Fruit fly (Drosophila melanogaster) Kc167 (cell line): ENCODE data around the gene CG34160.

Experiments
- Myc ChIP-seq: fragments of >200 bp; optimal IDR thresholded peaks from 2 replicates; lab custom pipeline; 2017; ENCODE audit warnings: missing external identifiers
- Sin3A ChIP-seq: fragments of >200 bp; optimal IDR thresholded peaks from 2 replicates; lab custom pipeline; 2018; ENCODE audit warnings: missing external identifiers
- h ChIP-seq: fragments of >200 bp; optimal IDR thresholded peaks from 3 replicates; lab custom pipeline; 2018; ENCODE audit warnings: missing external identifiers
- insv ChIP-seq: fragments of >200 bp; optimal IDR thresholded peaks from 3 replicates; lab custom pipeline; 2018; ENCODE audit warnings: missing external identifiers
- psq ChIP-seq: fragments of >200 bp; optimal IDR thresholded peaks from 2 replicates; lab custom pipeline; 2017; ENCODE audit warnings: missing external identifiers
- ttk ChIP-seq: sonication (Bioruptor generic); optimal IDR thresholded peaks from 2 replicates; lab custom pipeline; 2017; ENCODE audit warnings: missing external identifiers

CG34160 gene

dm6 chr2L:10579453-10579852, at the start of gene CG34160:
TSS of gene CG34160 (plus strand) at chr2L:10579753.
- TF ChIP-seq ttk = no peak
- no peak for TF ChIP-seq psq (lab: Kevin White, UChicago)
- no peak for TF ChIP-seq Sin3A (lab: Kevin White, UChicago)
- no peak for TF ChIP-seq insv (lab: Kevin White, UChicago)
- no peak for TF ChIP-seq Myc
- TF ChIP-seq h = no peak

dm6 chr2L:10530089-10530488, 49.5 kb upstream of the CG34160 start:
- no peak for TF ChIP-seq h
- no peak for TF ChIP-seq Myc
- no peak for TF ChIP-seq Sin3A (lab: Kevin White, UChicago)
- TF ChIP-seq psq (lab: Kevin White, UChicago) = no peak
- TF ChIP-seq ttk = no peak
- no peak for TF ChIP-seq insv (lab: Kevin White, UChicago)

dm6 chr2L:10531521-10531920, 48.0 kb upstream of the CG34160 start, which contains the start of gene CG18301:
TSS of gene CG18301 (plus strand) at chr2L:10531821.
- TF ChIP-seq ttk = no peak
- no peak for TF ChIP-seq h
- no peak for TF ChIP-seq Sin3A (lab: Kevin White, UChicago)
- TF ChIP-seq psq (lab: Kevin White, UChicago) = no peak
- TF ChIP-seq Myc = no peak
- TF ChIP-seq insv (lab: Kevin White, UChicago) = no peak

dm6 chr2L:10534022-10534421, 45.5 kb upstream of the CG34160 start, which contains the start of gene CG18302:
TSS of gene CG18302 (plus strand) at chr2L:10534322.
- TF ChIP-seq Myc (no peak), ttk (no peak), Sin3A (lab: Kevin White, UChicago) (no peak), h (no peak), psq (lab: Kevin White, UChicago) (no peak), insv (lab: Kevin White, UChicago) (no peak)

dm6 chr2L:10539360-10539759, 40.2 kb upstream of the CG34160 start:
- TF ChIP-seq Myc (no peak), psq (lab: Kevin White, UChicago) (no peak), Sin3A (lab: Kevin White, UChicago) (no peak), insv (lab: Kevin White, UChicago) (no peak), ttk (no peak), h (no peak)

- TF ChIP-seq Myc (no peak), ttk (no peak), psq (lab: Kevin White, UChicago) (no peak), Sin3A (lab: Kevin White, UChicago) (no peak), insv (lab: Kevin White, UChicago) (no peak), h (no peak)
These were observed 36.4 kb upstream of the CG34160 start for dm6 chr2L:10543048-10543752.

dm6 chr2L:10543992-10544391, 35.6 kb upstream of the CG34160 start:
- TF ChIP-seq h = no peak
- TF ChIP-seq Myc = no peak
- TF ChIP-seq insv (lab: Kevin White, UChicago) = no peak
- no peak for TF ChIP-seq Sin3A (lab: Kevin White, UChicago)
- TF ChIP-seq psq (lab: Kevin White, UChicago) = no peak
- TF ChIP-seq ttk = no peak

dm6 chr2L:10544421-10545120, 35.0 kb upstream of the CG34160 start, which contains the start of gene Trim9:
TSS of gene Trim9 (plus strand) at chr2L:10544883.
- no peak for TF ChIP-seq Myc
- no peak for TF ChIP-seq h
- TF ChIP-seq Sin3A (lab: Kevin White, UChicago) = no peak
- TF ChIP-seq ttk = no peak
- no peak for TF ChIP-seq insv (lab: Kevin White, UChicago)
- TF ChIP-seq psq (lab: Kevin White, UChicago) = no peak

- TF ChIP-seq Myc (no peak), insv (lab: Kevin White, UChicago) (no peak), ttk (no peak), h (no peak), Sin3A (lab: Kevin White, UChicago) (no peak), psq (lab: Kevin White, UChicago) (no peak)
These were observed 30.6 kb upstream of the CG34160 start for dm6 chr2L:10548814-10549423.

- TF ChIP-seq Sin3A (lab: Kevin White, UChicago) = no peak
These were observed 26.7 kb upstream of the CG34160 start for dm6 chr2L:10552807-10553206.

dm6 chr2L:10553692-10554091, 25.9 kb upstream of the CG34160 start:
- TF ChIP-seq Sin3A (lab: Kevin White, UChicago) = no peak
- no peak for TF ChIP-seq ttk
- TF ChIP-seq Myc = no peak
- TF ChIP-seq psq (lab: Kevin White, UChicago) = no peak
- no peak for TF ChIP-seq insv (lab: Kevin White, UChicago)
- no peak for TF ChIP-seq h

dm6 chr2L:10554676-10555075, 24.9 kb upstream of the CG34160 start:
- TF ChIP-seq h (no peak), Myc (no peak), insv (lab: Kevin White, UChicago) (no peak), psq (lab: Kevin White, UChicago) (no peak), ttk (no peak), Sin3A (lab: Kevin White, UChicago) (no peak)
